Worm (Caenorhabditis elegans): ENCODE measurements around the gene atfs-1.

ce11 chrV:14223141-14223540, 29.7 kb downstream of the atfs-1 start:
- TF ChIP-seq ama-1 (optimal IDR thresholded peaks at IDR 0.05): no peak
- TF ChIP-seq hmbx-1 (tag; optimal IDR thresholded peaks at IDR 0.05): no peak
- no peak for TF ChIP-seq F13C5.2 (tag; optimal IDR thresholded peaks at IDR 0.05)
- no peak for TF ChIP-seq tbx-11 (GFP tag; IDR thresholded peaks at IDR 0.05)
- no peak for TF ChIP-seq ceh-36 (tag; optimal IDR thresholded peaks at IDR 0.05)
- no peak for TF ChIP-seq sea-1 (GFP tag; conservative IDR thresholded peaks at IDR 0.05)
- TF ChIP-seq flt-1 (GFP tag; IDR thresholded peaks at IDR 0.05): no peak
- no peak for TF ChIP-seq ets-7 (tag; optimal IDR thresholded peaks at IDR 0.05)
- no peak for TF ChIP-seq pes-1 (GFP tag; IDR thresholded peaks at IDR 0.05)
- TF ChIP-seq scrt-1 (GFP tag; IDR thresholded peaks at IDR 0.05): no peak
- no peak for TF ChIP-seq tbx-37 (GFP tag; conservative IDR thresholded peaks at IDR 0.05)

Measured in whole organism, early embryonic.